Worm (Caenorhabditis elegans) whole organism, late embryonic: ENCODE data around the gene gex-2.

Experiments used
- K02D7.2 ChIP-seq: sonication (generic microtip); optimal IDR thresholded peaks from 2 replicates; lab custom pipeline; 2017; ENCODE audit warnings: mild to moderate bottlenecking, missing genetic modification characterization, missing compliant biosample characterization
- ceh-2 ChIP-seq: sonication (generic microtip); optimal IDR thresholded peaks from 2 replicates; lab custom pipeline; 2016; ENCODE audit warnings: missing genotype, missing genetic modification characterization, missing compliant biosample characterization
- ceh-34 ChIP-seq: sonication (generic microtip); optimal IDR thresholded peaks from 2 replicates; lab custom pipeline; 2016; ENCODE audit warnings: mild to moderate bottlenecking, missing genetic modification characterization, missing compliant biosample characterization
- ceh-45 ChIP-seq: fragments of 200-800 bp; sonication (Bioruptor generic); IDR thresholded peaks from 2 replicates; pipeline ENCODE4 v1.3.6; 2022; ENCODE audit warnings: missing genetic modification reagents, missing genetic modification characterization, missing compliant biosample characterization
- dve-1 ChIP-seq: sonication (generic microtip); optimal IDR thresholded peaks from 2 replicates; lab custom pipeline; 2017; ENCODE audit warnings: antibody characterized with exemption, mild to moderate bottlenecking, missing genetic modification characterization, missing compliant biosample characterization
- elt-2 ChIP-seq: sonication (generic microtip); optimal IDR thresholded peaks from 2 replicates; lab custom pipeline; 2016; ENCODE audit warnings: missing genetic modification reagents, missing genetic modification characterization, missing compliant biosample characterization
- elt-4 ChIP-seq: sonication (generic microtip); optimal IDR thresholded peaks from 2 replicates; lab custom pipeline; 2016; ENCODE audit warnings: missing genetic modification characterization, missing compliant biosample characterization
- eyg-1 ChIP-seq: sonication (generic microtip); optimal IDR thresholded peaks from 2 replicates; lab custom pipeline; 2016; ENCODE audit warnings: missing genotype, missing genetic modification characterization, missing compliant biosample characterization
- hlh-30 ChIP-seq: sonication (generic microtip); optimal IDR thresholded peaks from 2 replicates; lab custom pipeline; 2017; ENCODE audit warnings: antibody characterized with exemption, missing genetic modification characterization, missing compliant biosample characterization; ENCODE audit not compliant: insufficient read depth
- hlh-6 ChIP-seq: sonication (generic microtip); optimal IDR thresholded peaks from 2 replicates; lab custom pipeline; 2016; ENCODE audit warnings: missing genotype, missing genetic modification characterization, missing compliant biosample characterization
- pqm-1 ChIP-seq: sonication (generic microtip); optimal IDR thresholded peaks from 2 replicates; lab custom pipeline; 2016; ENCODE audit warnings: missing genetic modification characterization, missing compliant biosample characterization
- sox-2 ChIP-seq: fragments of 200-800 bp; sonication (Bioruptor generic); IDR thresholded peaks from 2 replicates; pipeline ENCODE4 v1.3.6; 2022; ENCODE audit warnings: missing genetic modification reagents, missing genetic modification characterization, missing compliant biosample characterization
- tbx-7 ChIP-seq: sonication (generic microtip); optimal IDR thresholded peaks from 2 replicates; lab custom pipeline; 2016; ENCODE audit warnings: missing genotype, missing genetic modification characterization, missing compliant biosample characterization
- unc-42 ChIP-seq: sonication (generic microtip); optimal IDR thresholded peaks from 2 replicates; lab custom pipeline; 2016; ENCODE audit warnings: missing genotype, missing genetic modification characterization, missing compliant biosample characterization

- TF ChIP-seq ceh-2 (tag; lab: Kevin White, UChicago) (no peak), ceh-45 (GFP tag; lab: Robert Waterston, UW) (no peak), hlh-6 (tag; lab: Kevin White, UChicago) (no peak), sox-2 (GFP tag; lab: Robert Waterston, UW) (no peak), elt-2 (no peak), tbx-7 (tag; lab: Kevin White, UChicago) (no peak), K02D7.2 (tag; lab: Kevin White, UChicago) (no peak), unc-42 (tag; lab: Kevin White, UChicago) (no peak), ceh-34 (no peak), elt-4 (tag; lab: Kevin White, UChicago) (no peak), hlh-30 (tag; lab: Kevin White, UChicago) (no peak), pqm-1 (no peak), dve-1 (no peak), eyg-1 (tag; lab: Kevin White, UChicago) (no peak)
These were observed 20.5 kb downstream of the gex-2 start, which contains the start of gene C18H7.4 for ce11 chrIV:593029-593428.
